Fruit fly (Drosophila melanogaster) whole organism, embryonic: ENCODE data around the gene CG33939.

Experiments
- CG10147 ChIP-seq: fragments of 200-800 bp; sonication (Bioruptor generic); optimal IDR thresholded peaks from 2 replicates; lab custom pipeline; 2019; ENCODE audit warnings: missing biosample characterization, mild to moderate bottlenecking, missing genetic modification characterization, moderate library complexity
- CG10267 ChIP-seq: fragments of 200-800 bp; sonication (Bioruptor generic); optimal IDR thresholded peaks from 2 replicates; lab custom pipeline; 2018; ENCODE audit warnings: missing biosample characterization, mild to moderate bottlenecking, missing genetic modification characterization, moderate library complexity
- CG10274 ChIP-seq: fragments of 200-800 bp; sonication (Bioruptor generic); optimal IDR thresholded peaks from 3 replicates; lab custom pipeline; 2017; ENCODE audit warnings: missing biosample characterization, mild to moderate bottlenecking, missing genetic modification characterization
- CG12659 ChIP-seq: fragments of 200-800 bp; sonication (Bioruptor generic); optimal IDR thresholded peaks from 3 replicates; lab custom pipeline; 2017; ENCODE audit warnings: mild to moderate bottlenecking, missing biosample characterization, missing genetic modification reagents, missing genetic modification characterization
- CG12769 ChIP-seq: fragments of 200-800 bp; sonication (Bioruptor generic); optimal IDR thresholded peaks from 2 replicates; lab custom pipeline; 2019; ENCODE audit warnings: missing biosample characterization, mild to moderate bottlenecking, missing genetic modification characterization, moderate library complexity
- CG1529 ChIP-seq: fragments of 200-800 bp; sonication (Bioruptor generic); optimal IDR thresholded peaks from 3 replicates; lab custom pipeline; 2018; ENCODE audit warnings: missing biosample characterization, missing genetic modification characterization
- CG17186 ChIP-seq: fragments of 200-800 bp; sonication (Bioruptor generic); optimal IDR thresholded peaks from 3 replicates; lab custom pipeline; 2017; ENCODE audit warnings: missing biosample characterization, missing genetic modification reagents, missing genetic modification characterization
- CG17802 ChIP-seq: fragments of 200-800 bp; sonication (Bioruptor generic); optimal IDR thresholded peaks from 2 replicates; lab custom pipeline; 2018; ENCODE audit warnings: missing biosample characterization, mild to moderate bottlenecking, missing genetic modification characterization, moderate library complexity
- CG17829 ChIP-seq: fragments of 200-800 bp; optimal IDR thresholded peaks from 2 replicates; lab custom pipeline; 2019; ENCODE audit warnings: missing biosample characterization, mild to moderate bottlenecking, missing genetic modification characterization, moderate library complexity
- CG2712 ChIP-seq: fragments of 200-800 bp; optimal IDR thresholded peaks from 3 replicates; lab custom pipeline; 2019; ENCODE audit warnings: missing biosample characterization, mild to moderate bottlenecking, missing genetic modification characterization, moderate library complexity
- CG3065 ChIP-seq: fragments of 200-800 bp; sonication (Bioruptor generic); optimal IDR thresholded peaks from 2 replicates; lab custom pipeline; 2016; ENCODE audit warnings: missing biosample characterization, missing genetic modification characterization
- CG31441 ChIP-seq: fragments of 200-800 bp; sonication (Bioruptor generic); IDR thresholded peaks from 2 replicates; pipeline ENCODE4 v1.3.6; 2022; ENCODE audit warnings: missing biosample characterization, missing genetic modification characterization
- CG3995 ChIP-seq: fragments of 200-800 bp; sonication (Bioruptor generic); optimal IDR thresholded peaks from 3 replicates; lab custom pipeline; 2016; ENCODE audit warnings: missing biosample characterization, missing genetic modification characterization
- CG6654 ChIP-seq: fragments of 200-800 bp; sonication (Bioruptor generic); optimal IDR thresholded peaks from 2 replicates; lab custom pipeline; 2017; ENCODE audit warnings: missing biosample characterization, mild to moderate bottlenecking, missing genetic modification characterization
- CG7987 ChIP-seq: fragments of 200-800 bp; sonication (Bioruptor generic); optimal IDR thresholded peaks from 2 replicates; lab custom pipeline; 2018; ENCODE audit warnings: missing biosample characterization, mild to moderate bottlenecking, missing genetic modification characterization, moderate library complexity
- CG8290 ChIP-seq, 3 experiments: fragments of 200-800 bp; sonication (Bioruptor generic); optimal IDR thresholded peaks; 2 replicates each; lab custom pipeline; 2016 to 2019; ENCODE audit warnings: missing biosample characterization in 3 of 3, missing genetic modification characterization in 3 of 3, mild to moderate bottlenecking in 2 of 3, moderate library complexity in 1 of 3
- CG8359 ChIP-seq: fragments of 200-800 bp; sonication (Bioruptor generic); optimal IDR thresholded peaks from 2 replicates; lab custom pipeline; 2017; ENCODE audit warnings: missing biosample characterization, mild to moderate bottlenecking, missing genetic modification characterization, borderline replicate concordance
- CG9797 ChIP-seq: fragments of 200-800 bp; sonication (Bioruptor generic); optimal IDR thresholded peaks from 3 replicates; lab custom pipeline; 2018; ENCODE audit warnings: missing biosample characterization, mild to moderate bottlenecking, missing genetic modification characterization
- CG9876 ChIP-seq: fragments of 200-800 bp; sonication (Bioruptor generic); optimal IDR thresholded peaks from 2 replicates; lab custom pipeline; 2016; ENCODE audit warnings: missing biosample characterization, missing genetic modification characterization
- CTCF ChIP-seq: fragments of 200-800 bp; sonication (Bioruptor generic); optimal IDR thresholded peaks from 2 replicates; lab custom pipeline; 2017; ENCODE audit warnings: missing biosample characterization, mild to moderate bottlenecking, missing genetic modification characterization, moderate library complexity
- Dbx ChIP-seq: fragments of 200-800 bp; sonication (Bioruptor generic); IDR thresholded peaks from 3 replicates; pipeline ENCODE4 v1.3.6; 2022; ENCODE audit warnings: missing biosample characterization, missing genetic modification characterization
- Drgx ChIP-seq: fragments of 200-800 bp; sonication (Bioruptor generic); IDR thresholded peaks from 2 replicates; pipeline ENCODE4 v1.3.6; 2022; ENCODE audit warnings: missing biosample characterization, missing genetic modification characterization
- Fer1 ChIP-seq: fragments of 200-800 bp; sonication (Bioruptor generic); optimal IDR thresholded peaks from 2 replicates; lab custom pipeline; 2017; ENCODE audit warnings: missing biosample characterization, mild to moderate bottlenecking, missing genetic modification characterization
- Fer3 ChIP-seq: fragments of 200-800 bp; sonication (Bioruptor generic); optimal IDR thresholded peaks from 2 replicates; lab custom pipeline; 2018; ENCODE audit warnings: missing biosample characterization, mild to moderate bottlenecking, missing genetic modification characterization, moderate library complexity
- HmgZ ChIP-seq: fragments of 200-800 bp; sonication (Bioruptor generic); optimal IDR thresholded peaks from 2 replicates; lab custom pipeline; 2018; ENCODE audit warnings: missing biosample characterization, mild to moderate bottlenecking, missing genetic modification characterization
- Hsf ChIP-seq: fragments of 200-800 bp; sonication (Bioruptor generic); optimal IDR thresholded peaks from 3 replicates; lab custom pipeline; 2016; ENCODE audit warnings: missing biosample characterization, missing genetic modification characterization
- Lim3 ChIP-seq: fragments of 200-800 bp; sonication (Bioruptor generic); IDR thresholded peaks from 2 replicates; pipeline ENCODE4 v1.3.6; 2022; ENCODE audit warnings: missing biosample characterization, missing genetic modification characterization
- Lpt ChIP-seq: fragments of >200 bp; optimal IDR thresholded peaks from 2 replicates; lab custom pipeline; 2018; ENCODE audit warnings: missing biosample characterization, missing genetic modification characterization
- Med ChIP-seq: fragments of 200-800 bp; sonication (Bioruptor generic); peaks from one replicate; lab custom pipeline; 2016; ENCODE audit warnings: missing biosample characterization, missing genetic modification characterization, mild to moderate bottlenecking, inconsistent platforms, moderate library complexity
- Mrtf ChIP-seq: fragments of 200-800 bp; sonication (Bioruptor generic); IDR thresholded peaks from 3 replicates; pipeline ENCODE4 v1.3.6; 2022; ENCODE audit warnings: missing biosample characterization, missing genetic modification characterization
- NK7.1 ChIP-seq: fragments of 200-800 bp; sonication (Bioruptor generic); optimal IDR thresholded peaks from 3 replicates; lab custom pipeline; 2016; ENCODE audit warnings: missing biosample characterization, missing genetic modification characterization
- Optix ChIP-seq: fragments of 200-800 bp; sonication (Bioruptor generic); IDR thresholded peaks from 3 replicates; pipeline ENCODE4 v1.3.6; 2022; ENCODE audit warnings: missing biosample characterization, missing genetic modification characterization
- PHDP ChIP-seq: fragments of 200-800 bp; sonication (Bioruptor generic); optimal IDR thresholded peaks from 3 replicates; lab custom pipeline; 2018; ENCODE audit warnings: missing biosample characterization, mild to moderate bottlenecking, missing genetic modification characterization, moderate library complexity
- Pdp1 ChIP-seq, 2 experiments: fragments of 200-800 bp; sonication (Bioruptor generic); optimal IDR thresholded peaks; 3 replicates each; lab custom pipeline; 2016; ENCODE audit warnings: missing biosample characterization in 2 of 2, missing genetic modification characterization in 2 of 2, mild to moderate bottlenecking in 1 of 2, moderate library complexity in 1 of 2
- Ptx1 ChIP-seq: fragments of 200-800 bp; sonication (Bioruptor generic); IDR thresholded peaks from 2 replicates; pipeline ENCODE4 v1.3.6; 2022; ENCODE audit warnings: missing biosample characterization, missing genetic modification characterization
- Sry-δ ChIP-seq: fragments of 200-800 bp; sonication (Bioruptor generic); optimal IDR thresholded peaks from 2 replicates; lab custom pipeline; 2016; ENCODE audit warnings: missing biosample characterization, missing genetic modification characterization
- br ChIP-seq: fragments of >200 bp; optimal IDR thresholded peaks from 2 replicates; lab custom pipeline; 2017
- chinmo ChIP-seq: fragments of 200-800 bp; sonication (Bioruptor generic); IDR thresholded peaks from 4 replicates; pipeline ENCODE4 v1.3.6; 2022; ENCODE audit warnings: missing biosample characterization, missing genetic modification characterization; ENCODE audit not compliant: partially characterized antibody
- chm ChIP-seq: fragments of 200-800 bp; sonication (Bioruptor generic); IDR thresholded peaks from 2 replicates; pipeline ENCODE4 v1.3.6; 2022; ENCODE audit warnings: missing biosample characterization, missing genetic modification characterization
- ems ChIP-seq: fragments of 200-800 bp; sonication (Bioruptor generic); optimal IDR thresholded peaks from 3 replicates; lab custom pipeline; 2016; ENCODE audit warnings: missing biosample characterization, missing genetic modification characterization
- gro ChIP-seq: fragments of 200-800 bp; sonication (Bioruptor generic); optimal IDR thresholded peaks from 2 replicates; lab custom pipeline; 2016; ENCODE audit warnings: missing biosample characterization, missing genetic modification characterization
- her ChIP-seq: fragments of 200-800 bp; sonication (Bioruptor generic); optimal IDR thresholded peaks from 2 replicates; lab custom pipeline; 2016; ENCODE audit warnings: missing biosample characterization, missing genetic modification characterization
- pb ChIP-seq: fragments of 200-800 bp; sonication (Bioruptor generic); optimal IDR thresholded peaks from 3 replicates; lab custom pipeline; 2016; ENCODE audit warnings: missing biosample characterization, missing genetic modification characterization
- pita ChIP-seq: fragments of 200-800 bp; sonication (Bioruptor generic); optimal IDR thresholded peaks from 2 replicates; lab custom pipeline; 2017; ENCODE audit warnings: missing biosample characterization, mild to moderate bottlenecking, missing genetic modification characterization
- schlank ChIP-seq: fragments of 200-800 bp; sonication (Bioruptor generic); optimal IDR thresholded peaks from 2 replicates; lab custom pipeline; 2018; ENCODE audit warnings: missing biosample characterization, mild to moderate bottlenecking, missing genetic modification characterization
- slbo ChIP-seq: fragments of 200-800 bp; sonication (Bioruptor generic); IDR thresholded peaks from 2 replicates; pipeline ENCODE4 v1.3.6; 2022; ENCODE audit warnings: missing biosample characterization, missing genetic modification characterization
- stwl ChIP-seq: fragments of 200-800 bp; sonication (Bioruptor generic); optimal IDR thresholded peaks from 3 replicates; lab custom pipeline; 2018; ENCODE audit warnings: missing biosample characterization, mild to moderate bottlenecking, missing genetic modification characterization, moderate library complexity
- tx ChIP-seq: fragments of 200-800 bp; sonication (Bioruptor generic); optimal IDR thresholded peaks from 2 replicates; lab custom pipeline; 2016; ENCODE audit warnings: missing biosample characterization, missing genetic modification characterization

The CG33939 gene

DNA sequence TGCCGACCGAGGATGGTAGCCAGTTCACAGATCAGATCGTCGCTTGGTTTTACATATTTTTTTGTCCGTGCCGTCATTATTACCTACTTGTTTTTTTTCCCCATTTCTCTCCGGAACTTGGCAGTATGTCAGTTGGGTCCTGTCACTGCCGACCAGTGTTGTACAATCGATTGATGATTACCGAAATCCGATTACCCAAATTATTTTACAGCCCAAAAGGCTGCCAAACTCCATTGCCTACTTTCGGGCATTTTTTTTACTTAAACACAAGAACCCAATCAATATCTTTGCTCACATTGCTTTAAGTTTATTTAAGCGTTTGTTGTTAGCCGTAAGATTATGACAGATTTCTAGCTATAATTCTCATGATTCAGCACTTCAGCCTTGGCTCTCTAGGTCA lies 3.9 kb downstream of the CG33939 start, which contains the start of gene Inx5 (continued):
- TF ChIP-seq CG2712 (tag; lab: Kevin White, UChicago) (no peak), chm (no peak), pb (GFP tag; lab: Kevin White, UChicago) (no peak), Sry-δ (GFP tag; lab: Kevin White, UChicago) (no peak), schlank (tag; lab: Kevin White, UChicago) (no peak), tx (GFP tag; lab: Kevin White, UChicago) (no peak), gro (GFP tag; lab: Kevin White, UChicago) (no peak), Optix (GFP tag; lab: Robert Waterston, UW) (no peak), CG9797 (GFP tag; lab: Kevin White, UChicago) (no peak), Fer1 (GFP tag; lab: Kevin White, UChicago) (no peak), CG17802 (no peak), ems (GFP tag; lab: Kevin White, UChicago) (no peak), Fer3 (no peak), CG10267 (tag; lab: Kevin White, UChicago) (peak; percentile 70), CG6654 (GFP tag; lab: Kevin White, UChicago) (no peak), HmgZ (tag; lab: Kevin White, UChicago) (no peak), Dbx (GFP tag; lab: Robert Waterston, UW) (no peak), br (lab: Kevin White, UChicago) (no peak), PHDP (tag; lab: Kevin White, UChicago) (no peak), CG7987 (GFP tag; lab: Kevin White, UChicago) (no peak), Mrtf (no peak), Pdp1 (GFP tag; optimal IDR thresholded peaks at IDR 0.05; lab: Kevin White, UChicago) (peak in 1 of 2 experiments; percentile 27), CG3995 (no peak), CG17186 (GFP tag; lab: Kevin White, UChicago) (no peak), CG9876 (no peak), Lpt (GFP tag; lab: Kevin White, UChicago) (no peak), chinmo (GFP tag; lab: Robert Waterston, UW) (0 out of 4 replicates have a peak, but pooled peaks have one; percentile 4), Drgx (GFP tag; lab: Robert Waterston, UW) (no peak), CG1529 (GFP tag; lab: Kevin White, UChicago) (no peak), Hsf (no peak), CG8359 (GFP tag; lab: Kevin White, UChicago) (peak; percentile 39), NK7.1 (GFP tag; lab: Kevin White, UChicago) (no peak), pita (GFP tag; lab: Kevin White, UChicago) (no peak), CG3065 (GFP tag; lab: Kevin White, UChicago) (no peak), CTCF (GFP tag; lab: Kevin White, UChicago) (peak; percentile 24), Lim3 (GFP tag; lab: Robert Waterston, UW) (no peak), CG31441 (GFP tag; lab: Robert Waterston, UW) (no peak), Ptx1 (no peak), CG12659 (GFP tag; lab: Kevin White, UChicago) (no peak), CG17829 (tag; lab: Kevin White, UChicago) (no peak), slbo (no peak), CG12769 (tag; lab: Kevin White, UChicago) (no peak), CG10274 (GFP tag; lab: Kevin White, UChicago) (no peak), CG10147 (no peak), CG8290 (GFP tag; optimal IDR thresholded peaks at IDR 0.05; lab: Kevin White, UChicago) (peak; percentile 75), CG8290 (tag; optimal IDR thresholded peaks at IDR 0.05; lab: Kevin White, UChicago) (peak; percentile 40 to 66), her (no peak), stwl (peak; percentile 93), Med (GFP tag; lab: Kevin White, UChicago) (peak; percentile 45)
